Worm (Caenorhabditis elegans) whole organism, L3 larva: Measurements from ENCODE around the gene ngn-1.
A peak's percentile ranks its signal among the peaks of the same experiment; 100 is the strongest.

Source experiments
- R02D3.7 ChIP-seq: fragments of 150-350 bp; optimal IDR thresholded peaks from 2 replicates; lab custom pipeline; 2014; ENCODE audit warnings: missing biosample characterization, missing genetic modification characterization
- aly-2 ChIP-seq: fragments of 150-350 bp; optimal IDR thresholded peaks from 2 replicates; lab custom pipeline; 2014; ENCODE audit warnings: missing biosample characterization, missing genetic modification characterization
- ama-1 ChIP-seq: fragments of 150-350 bp; optimal IDR thresholded peaks from 2 replicates; lab custom pipeline; 2018
- ceh-16 ChIP-seq: sonication (generic microtip); optimal IDR thresholded peaks from 2 replicates; lab custom pipeline; 2017; ENCODE audit warnings: missing biosample characterization, missing genetic modification characterization
- ceh-28 ChIP-seq: fragments of 150-350 bp; optimal IDR thresholded peaks from 2 replicates; lab custom pipeline; 2014; ENCODE audit warnings: missing biosample characterization, missing genetic modification reagents, missing genetic modification characterization
- ceh-82 ChIP-seq: fragments of 150-350 bp; optimal IDR thresholded peaks from 2 replicates; lab custom pipeline; 2014; ENCODE audit warnings: missing biosample characterization, missing genetic modification characterization
- ceh-9 ChIP-seq: sonication (generic microtip); optimal IDR thresholded peaks from 2 replicates; lab custom pipeline; 2018; ENCODE audit warnings: missing biosample characterization, missing genetic modification characterization
- daf-12 ChIP-seq: fragments of 150-350 bp; optimal IDR thresholded peaks from 2 replicates; lab custom pipeline; 2014; ENCODE audit warnings: missing biosample characterization, missing genetic modification reagents, missing genetic modification characterization
- egl-27 ChIP-seq: sonication (generic microtip); optimal IDR thresholded peaks from 4 replicates; lab custom pipeline; 2017; ENCODE audit warnings: missing biosample characterization, missing genetic modification reagents, missing genetic modification characterization
- egl-5 ChIP-seq: fragments of 150-350 bp; optimal IDR thresholded peaks from 2 replicates; lab custom pipeline; 2017; ENCODE audit warnings: missing biosample characterization, missing genetic modification reagents, missing genetic modification characterization, inconsistent platforms
- elt-1 ChIP-seq: fragments of 150-350 bp; optimal IDR thresholded peaks from 2 replicates; lab custom pipeline; 2014; ENCODE audit warnings: missing biosample characterization, missing genetic modification characterization
- elt-2 ChIP-seq: sonication (generic microtip); optimal IDR thresholded peaks from 2 replicates; lab custom pipeline; 2016; ENCODE audit warnings: missing genetic modification reagents, mild to moderate bottlenecking, missing genetic modification characterization, missing compliant biosample characterization
- elt-3 ChIP-seq, 3 experiments: fragments of 150-350 bp in 1 of 3; sonication (generic microtip) in 2 of 3; optimal IDR thresholded peaks; 2 replicates in 2 of 3; 4 replicates in 1 of 3; lab custom pipeline; 2014 to 2017; ENCODE audit warnings: missing biosample characterization in 3 of 3, missing genetic modification characterization in 3 of 3
- eor-1 ChIP-seq, 2 experiments: fragments of 150-350 bp; optimal IDR thresholded peaks; 2 replicates each; lab custom pipeline; 2014 to 2018; ENCODE audit warnings: missing biosample characterization in 2 of 2, missing genetic modification characterization in 2 of 2
- fkh-2 ChIP-seq: fragments of 150-350 bp; optimal IDR thresholded peaks from 2 replicates; lab custom pipeline; 2014; ENCODE audit warnings: missing biosample characterization, missing genetic modification reagents, missing genetic modification characterization
- fos-1 ChIP-seq: fragments of 150-350 bp; optimal IDR thresholded peaks from 2 replicates; lab custom pipeline; 2014; ENCODE audit warnings: missing biosample characterization, missing genetic modification characterization
- hmg-11 ChIP-seq: sonication (generic microtip); optimal IDR thresholded peaks from 2 replicates; lab custom pipeline; 2016; ENCODE audit warnings: missing genetic modification characterization, missing compliant biosample characterization
- jun-1 ChIP-seq: fragments of 150-350 bp; optimal IDR thresholded peaks from 2 replicates; lab custom pipeline; 2014; ENCODE audit warnings: missing biosample characterization, missing genetic modification reagents, missing genetic modification characterization
- lin-15B ChIP-seq: fragments of 150-350 bp; optimal IDR thresholded peaks from 2 replicates; lab custom pipeline; 2014; ENCODE audit warnings: missing biosample characterization, missing genetic modification characterization
- lin-39 ChIP-seq: fragments of 150-350 bp; optimal IDR thresholded peaks from 2 replicates; lab custom pipeline; 2018; ENCODE audit warnings: missing biosample characterization, missing genetic modification reagents, missing genetic modification characterization
- lsy-12 ChIP-seq: sonication (generic microtip); optimal IDR thresholded peaks from 2 replicates; lab custom pipeline; 2016; ENCODE audit warnings: mild to moderate bottlenecking, missing genetic modification characterization, missing compliant biosample characterization
- mdl-1 ChIP-seq: fragments of 150-350 bp; optimal IDR thresholded peaks from 2 replicates; lab custom pipeline; 2014; ENCODE audit warnings: missing biosample characterization, missing genetic modification characterization
- mml-1 ChIP-seq: fragments of 150-350 bp; sonication (generic microtip); optimal IDR thresholded peaks from 3 replicates; lab custom pipeline; 2014; ENCODE audit warnings: missing biosample characterization, missing genetic modification characterization
- nfya-1 ChIP-seq: sonication (generic microtip); optimal IDR thresholded peaks from 2 replicates; lab custom pipeline; 2017; ENCODE audit warnings: missing genetic modification characterization, mild to moderate bottlenecking, missing compliant biosample characterization, antibody characterized with exemption, moderate library complexity; ENCODE audit not compliant: insufficient read depth
- nhr-23 ChIP-seq: fragments of 150-350 bp; optimal IDR thresholded peaks from 2 replicates; lab custom pipeline; 2014; ENCODE audit warnings: missing biosample characterization, missing genetic modification reagents, missing genetic modification characterization
- nhr-237 ChIP-seq: fragments of 150-350 bp; optimal IDR thresholded peaks from 2 replicates; lab custom pipeline; 2014; ENCODE audit warnings: missing biosample characterization, missing genetic modification characterization
- nhr-25 ChIP-seq: sonication (generic microtip); optimal IDR thresholded peaks from 2 replicates; lab custom pipeline; 2017; ENCODE audit warnings: missing biosample characterization, missing genetic modification characterization
- nhr-28 ChIP-seq: fragments of 150-350 bp; optimal IDR thresholded peaks from 2 replicates; lab custom pipeline; 2014; ENCODE audit warnings: missing biosample characterization, missing genetic modification characterization
- nhr-43 ChIP-seq: sonication (generic microtip); optimal IDR thresholded peaks from 2 replicates; lab custom pipeline; 2016; ENCODE audit warnings: mild to moderate bottlenecking, missing genetic modification characterization, missing compliant biosample characterization; ENCODE audit not compliant: poor library complexity, severe bottlenecking
- nhr-67 ChIP-seq: fragments of 150-350 bp; optimal IDR thresholded peaks from 2 replicates; lab custom pipeline; 2014; ENCODE audit warnings: missing biosample characterization, missing genetic modification characterization
- pha-4 ChIP-seq: fragments of 150-350 bp; optimal IDR thresholded peaks from 2 replicates; lab custom pipeline; 2014; ENCODE audit warnings: missing biosample characterization, missing genetic modification reagents, missing genetic modification characterization
- pqm-1 ChIP-seq: fragments of 150-350 bp; optimal IDR thresholded peaks from 2 replicates; lab custom pipeline; 2017; ENCODE audit warnings: missing biosample characterization, missing genetic modification characterization, inconsistent platforms
- sea-2 ChIP-seq: fragments of 150-350 bp; sonication (generic microtip); optimal IDR thresholded peaks from 4 replicates; lab custom pipeline; 2014; ENCODE audit warnings: missing biosample characterization, missing genetic modification reagents, missing genetic modification characterization
- skn-1 ChIP-seq: fragments of 150-350 bp; optimal IDR thresholded peaks from 2 replicates; lab custom pipeline; 2014; ENCODE audit warnings: missing biosample characterization, missing genetic modification characterization
- snpc-4 ChIP-seq: fragments of 150-350 bp; optimal IDR thresholded peaks from 2 replicates; lab custom pipeline; 2014; ENCODE audit warnings: missing biosample characterization, missing genetic modification characterization
- tbx-2 ChIP-seq: sonication (generic microtip); optimal IDR thresholded peaks from 2 replicates; lab custom pipeline; 2016; ENCODE audit warnings: mild to moderate bottlenecking, missing genetic modification characterization, missing compliant biosample characterization
- unc-62 ChIP-seq: fragments of 150-350 bp; sonication (generic microtip); optimal IDR thresholded peaks from 4 replicates; lab custom pipeline; 2014; ENCODE audit warnings: missing biosample characterization, missing genetic modification reagents, missing genetic modification characterization
- zag-1 ChIP-seq: fragments of 150-350 bp; optimal IDR thresholded peaks from 2 replicates; lab custom pipeline; 2014; ENCODE audit warnings: missing biosample characterization, missing genetic modification characterization

The ngn-1 gene

DNA sequence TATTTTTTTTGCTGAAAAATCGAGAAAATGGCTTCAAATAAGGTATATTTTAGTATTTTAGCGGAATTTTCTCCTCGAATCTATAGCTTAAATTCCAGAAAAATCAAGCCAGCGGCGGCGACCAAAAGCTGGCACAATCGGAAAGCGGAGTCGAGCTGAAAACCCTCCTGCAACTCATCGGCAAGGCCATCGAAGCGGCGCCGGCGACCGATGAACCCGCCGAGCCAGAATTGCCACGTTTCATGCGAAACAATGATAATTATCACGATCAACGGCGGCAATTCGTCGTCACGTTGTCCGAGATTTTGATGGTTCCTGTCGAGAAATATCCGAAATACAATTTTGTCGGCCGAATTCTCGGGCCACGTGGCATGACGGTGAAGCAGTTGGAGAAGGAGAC, 17.7 kb downstream of the ngn-1 start, which contains the start of gene Y69A2AR.32:
Y69A2AR.32 (plus strand) TSS at position 28 of the 400 bp plus-strand sequence.
- TF ChIP-seq ama-1 (lab: Kevin White, UChicago) (no peak), mml-1 (tag; lab: Kevin White, UChicago) (no peak), R02D3.7 (no peak), pqm-1 (tag; lab: Kevin White, UChicago) (no peak), lin-15B (tag; lab: Kevin White, UChicago) (no peak), lin-39 (tag; lab: Kevin White, UChicago) (no peak), pha-4 (tag; lab: Kevin White, UChicago) (no peak), elt-2 (tag; lab: Kevin White, UChicago) (no peak), fos-1 (tag; lab: Kevin White, UChicago) (no peak), nhr-237 (tag; lab: Kevin White, UChicago) (no peak), nhr-43 (tag; lab: Kevin White, UChicago) (no peak)

DNA sequence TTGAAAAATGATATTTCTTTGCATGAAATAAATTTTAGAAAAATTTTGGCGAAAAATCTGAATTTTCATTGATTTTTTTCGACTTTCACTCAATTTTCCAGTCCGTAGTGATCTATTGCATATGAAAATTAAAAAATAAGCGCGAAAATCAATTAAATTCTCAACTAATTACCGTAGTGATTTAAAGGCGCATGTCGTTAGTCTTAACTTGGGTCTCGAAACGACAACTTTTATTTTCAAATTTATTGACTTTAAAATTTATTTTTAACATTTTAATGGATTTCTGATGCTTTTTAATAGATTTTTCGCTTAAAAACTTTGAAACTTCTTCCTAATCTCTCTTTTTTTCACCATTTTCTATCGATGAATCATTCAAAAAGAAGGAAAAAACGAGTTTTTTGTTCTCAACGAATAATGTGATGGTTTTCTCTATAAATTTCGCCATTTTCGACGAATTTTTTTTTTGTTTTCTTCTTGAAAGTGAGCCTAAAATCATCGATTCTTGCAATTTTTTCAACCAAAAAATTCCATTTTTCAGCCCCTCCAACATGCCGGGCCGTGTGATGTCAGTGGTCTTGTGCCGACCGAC, 20.5 kb downstream of the ngn-1 start, which contains the start of gene vamp-7:
vamp-7 (plus strand) TSS at position 539 of the 589 bp plus-strand sequence.
- TF ChIP-seq tbx-2: no peak
- TF ChIP-seq lsy-12: peak; percentile 31
- no peak for TF ChIP-seq daf-12 (tag; lab: Kevin White, UChicago)
- TF ChIP-seq egl-5: no peak
- TF ChIP-seq pha-4 (tag; lab: Kevin White, UChicago): peak; percentile 18
- no peak for TF ChIP-seq jun-1 (tag; lab: Kevin White, UChicago)
- TF ChIP-seq nhr-28 (tag; lab: Kevin White, UChicago): no peak

DNA sequence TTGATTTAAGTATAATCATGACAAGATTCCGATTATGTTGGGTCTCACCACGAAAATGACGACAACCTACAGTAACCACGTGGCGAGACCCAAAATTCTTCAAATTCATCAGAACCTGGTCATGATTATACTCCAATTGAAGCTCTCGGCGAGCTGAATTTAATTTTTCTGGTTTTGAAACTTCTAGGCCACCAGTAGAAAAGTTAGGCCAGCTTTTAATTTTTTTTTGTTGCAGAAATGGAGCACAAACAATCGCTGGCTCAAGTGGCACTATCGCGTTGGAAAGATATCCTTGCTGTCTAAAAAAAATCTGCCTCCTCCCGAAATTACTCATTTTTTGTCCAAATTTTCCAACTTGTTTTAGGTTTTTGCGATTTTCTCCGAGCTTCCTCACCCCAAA, 21.5 kb downstream of the ngn-1 start:
- TF ChIP-seq aly-2 (no peak), egl-27 (tag; lab: Kevin White, UChicago) (no peak), ceh-9 (tag; lab: Kevin White, UChicago) (no peak), sea-2 (no peak), elt-3 (tag; optimal IDR thresholded peaks at IDR 0.05; lab: Kevin White, UChicago) (no peak), ceh-16 (tag; lab: Kevin White, UChicago) (no peak), daf-12 (tag; lab: Kevin White, UChicago) (no peak), unc-62 (GFP tag; lab: Kevin White, UChicago) (no peak), lsy-12 (no peak), zag-1 (tag; lab: Kevin White, UChicago) (no peak), skn-1 (tag; lab: Kevin White, UChicago) (no peak), snpc-4 (tag; lab: Kevin White, UChicago) (no peak), fkh-2 (tag; lab: Kevin White, UChicago) (no peak), mdl-1 (tag; lab: Kevin White, UChicago) (no peak), ceh-28 (tag; lab: Kevin White, UChicago) (no peak)

DNA sequence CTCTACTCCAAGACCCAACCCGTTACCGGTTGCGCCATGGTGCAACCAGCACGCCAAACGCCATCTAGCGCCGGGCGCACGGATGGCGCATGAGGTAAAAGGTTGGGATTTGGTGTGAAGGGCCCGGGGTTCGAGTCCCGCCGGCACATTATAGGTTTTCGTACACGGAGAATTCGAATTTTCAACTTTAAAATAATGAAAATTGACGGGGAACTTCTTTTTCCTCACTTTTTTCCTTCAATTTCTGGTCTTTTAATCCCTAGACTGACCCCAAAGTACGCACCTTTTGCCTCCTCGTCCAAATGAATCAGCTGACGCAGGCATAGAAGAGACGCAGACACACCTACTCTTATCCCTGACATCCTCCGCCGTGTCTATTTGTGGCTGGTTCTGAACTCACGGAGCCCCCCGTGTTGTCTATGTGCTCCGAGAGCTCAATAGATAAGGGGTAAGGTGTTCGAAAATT, 24.5 kb downstream of the ngn-1 start:
- TF ChIP-seq tbx-2 (no peak), nhr-237 (tag; lab: Kevin White, UChicago) (no peak), nhr-25 (tag; lab: Kevin White, UChicago) (peak; percentile 22), egl-5 (peak; percentile 43), ama-1 (lab: Kevin White, UChicago) (peak; percentile 87), hmg-11 (no peak), nfya-1 (tag; lab: Kevin White, UChicago) (peak; percentile 32), pha-4 (tag; lab: Kevin White, UChicago) (peak; percentile 61), nhr-23 (tag; lab: Kevin White, UChicago) (peak; percentile 11)

DNA sequence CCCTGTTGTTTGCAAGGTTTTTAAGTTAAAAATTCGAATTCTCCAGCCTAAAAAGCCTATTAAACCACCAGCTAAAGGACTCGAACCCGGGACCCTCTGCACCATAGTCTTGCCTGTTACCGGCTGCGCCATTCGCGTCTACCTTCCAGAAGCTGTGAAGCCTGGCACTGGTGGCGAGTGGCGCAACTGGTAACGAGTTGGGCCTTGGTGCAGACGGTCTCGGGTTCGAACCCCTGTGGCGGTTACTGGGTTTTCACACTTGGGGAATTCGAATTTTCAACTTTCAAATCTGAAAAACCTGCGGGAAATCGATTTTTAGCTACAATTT, 25.2 kb downstream of the ngn-1 start:
- TF ChIP-seq lsy-12 (no peak), R02D3.7 (no peak), fos-1 (tag; lab: Kevin White, UChicago) (no peak), ceh-82 (tag; lab: Kevin White, UChicago) (no peak), elt-1 (tag; lab: Kevin White, UChicago) (no peak), daf-12 (tag; lab: Kevin White, UChicago) (no peak), eor-1 (tag; optimal IDR thresholded peaks at IDR 0.05; lab: Kevin White, UChicago) (no peak), mml-1 (tag; lab: Kevin White, UChicago) (no peak), nhr-67 (tag; lab: Kevin White, UChicago) (no peak), egl-27 (tag; lab: Kevin White, UChicago) (no peak), nhr-23 (tag; lab: Kevin White, UChicago) (no peak), pha-4 (tag; lab: Kevin White, UChicago) (no peak), unc-62 (GFP tag; lab: Kevin White, UChicago) (no peak), ceh-9 (tag; lab: Kevin White, UChicago) (no peak), skn-1 (tag; lab: Kevin White, UChicago) (no peak), hmg-11 (no peak)
